Worm (Caenorhabditis elegans) whole organism, L4 larva: ENCODE measurements around the gene irld-40.

Source experiments
- daf-12 ChIP-seq: fragments of 150-350 bp; optimal IDR thresholded peaks from 2 replicates; lab custom pipeline; 2014; ENCODE audit warnings: missing biosample characterization, missing genetic modification reagents, missing genetic modification characterization
- fkh-10 ChIP-seq: fragments of 150-350 bp; optimal IDR thresholded peaks from 2 replicates; lab custom pipeline; 2014; ENCODE audit warnings: missing biosample characterization, missing genetic modification reagents, missing genetic modification characterization
- nhr-102 ChIP-seq: sonication (generic microtip); optimal IDR thresholded peaks from 2 replicates; lab custom pipeline; 2016; ENCODE audit warnings: mild to moderate bottlenecking, missing genetic modification characterization, moderate library complexity, missing compliant biosample characterization
- pqm-1 ChIP-seq: sonication (generic microtip); optimal IDR thresholded peaks from 2 replicates; lab custom pipeline; 2017; ENCODE audit warnings: missing biosample characterization, missing genetic modification characterization
- snpc-4 ChIP-seq: fragments of 150-350 bp; optimal IDR thresholded peaks from 2 replicates; lab custom pipeline; 2014; ENCODE audit warnings: missing biosample characterization, missing genetic modification characterization
- unc-39 ChIP-seq: sonication (generic microtip); optimal IDR thresholded peaks from 2 replicates; lab custom pipeline; 2017; ENCODE audit warnings: missing biosample characterization, missing genetic modification characterization
- vab-7 ChIP-seq: fragments of 200-800 bp; sonication (Bioruptor generic); IDR thresholded peaks from 2 replicates; pipeline ENCODE4 v1.3.6; 2022; ENCODE audit warnings: missing genetic modification reagents, missing genetic modification characterization, missing compliant biosample characterization
- zip-11 ChIP-seq: fragments of 200-800 bp; sonication (Bioruptor generic); IDR thresholded peaks from 2 replicates; pipeline ENCODE4 v1.3.6; 2022; ENCODE audit warnings: missing genetic modification characterization, missing compliant biosample characterization

DNA sequence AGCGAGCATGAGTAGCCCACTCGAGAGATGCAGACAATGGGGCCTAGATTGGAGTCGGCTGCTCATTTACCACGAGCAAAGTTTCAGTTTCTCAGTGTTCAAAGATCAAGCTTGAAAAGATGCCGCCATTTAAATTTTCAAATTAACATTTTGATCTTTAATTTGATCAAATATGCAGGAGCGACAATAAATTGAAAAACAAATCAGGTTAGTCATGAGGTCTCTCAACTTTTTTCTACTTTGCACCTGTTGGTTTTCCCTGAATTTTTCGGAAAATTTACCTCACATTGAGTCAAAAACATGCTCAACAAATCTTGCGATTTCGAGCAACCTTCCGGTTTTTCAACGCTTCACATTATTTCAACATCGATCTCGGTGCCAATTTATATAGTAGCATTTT is 23.0 kb downstream of the irld-40 start, which contains the start of gene srh-5:
- TF ChIP-seq nhr-102, result no peak
- TF ChIP-seq fkh-10, result no peak
- no peak for TF ChIP-seq snpc-4 (tag; lab: Kevin White, UChicago)
- TF ChIP-seq vab-7 (GFP tag; lab: Robert Waterston, UW), result no peak
- no peak for TF ChIP-seq pqm-1 (tag; lab: Kevin White, UChicago)
- no peak for TF ChIP-seq zip-11 (GFP tag; lab: Robert Waterston, UW)
- no peak for TF ChIP-seq unc-39 (tag; lab: Kevin White, UChicago)
- no peak for TF ChIP-seq daf-12 (tag; lab: Kevin White, UChicago)
